Worm (Caenorhabditis elegans) whole organism, L4/young adult: ENCODE measurements around the gene ZK262.8.

Source experiments
- W03F9.2 ChIP-seq: fragments of 150-350 bp; optimal IDR thresholded peaks from 2 replicates; lab custom pipeline; 2014; ENCODE audit warnings: missing biosample characterization, missing genetic modification characterization
- dao-5 ChIP-seq: sonication (generic microtip); optimal IDR thresholded peaks from 2 replicates; lab custom pipeline; 2016; ENCODE audit warnings: missing genotype, missing genetic modification characterization, moderate library complexity, missing compliant biosample characterization
- him-1 ChIP-seq: sonication (generic microtip); optimal IDR thresholded peaks from 2 replicates; lab custom pipeline; 2016; ENCODE audit warnings: missing genotype, missing genetic modification reagents, missing genetic modification characterization, missing compliant biosample characterization

ce11 chrV:18476090-18476489, 37.9 kb downstream of the ZK262.8 start, which contains the start of gene srh-179:
- TF ChIP-seq him-1, result no peak
- no peak for TF ChIP-seq dao-5 (tag; lab: Kevin White, UChicago)
- no peak for TF ChIP-seq W03F9.2 (tag; lab: Kevin White, UChicago)
